Fruit fly (Drosophila melanogaster) whole organism, embryonic: ENCODE measurements around the gene Tmc.

Source experiments
- CG15269 ChIP-seq: fragments of 200-800 bp; sonication (Bioruptor generic); optimal IDR thresholded peaks from 2 replicates; lab custom pipeline; 2018; ENCODE audit warnings: missing biosample characterization, mild to moderate bottlenecking, missing genetic modification characterization, moderate library complexity
- CG9876 ChIP-seq: fragments of 200-800 bp; sonication (Bioruptor generic); optimal IDR thresholded peaks from 2 replicates; lab custom pipeline; 2016; ENCODE audit warnings: missing biosample characterization, missing genetic modification characterization
- HmgD ChIP-seq: fragments of 200-800 bp; sonication (Bioruptor generic); optimal IDR thresholded peaks from 3 replicates; lab custom pipeline; 2016; ENCODE audit warnings: missing biosample characterization, missing genetic modification characterization
- Lpt ChIP-seq: fragments of >200 bp; optimal IDR thresholded peaks from 2 replicates; lab custom pipeline; 2018; ENCODE audit warnings: missing biosample characterization, missing genetic modification characterization
- twi ChIP-seq: fragments of 200-800 bp; optimal IDR thresholded peaks from 2 replicates; lab custom pipeline; 2019; ENCODE audit warnings: missing biosample characterization, mild to moderate bottlenecking, missing genetic modification characterization, moderate library complexity

DNA sequence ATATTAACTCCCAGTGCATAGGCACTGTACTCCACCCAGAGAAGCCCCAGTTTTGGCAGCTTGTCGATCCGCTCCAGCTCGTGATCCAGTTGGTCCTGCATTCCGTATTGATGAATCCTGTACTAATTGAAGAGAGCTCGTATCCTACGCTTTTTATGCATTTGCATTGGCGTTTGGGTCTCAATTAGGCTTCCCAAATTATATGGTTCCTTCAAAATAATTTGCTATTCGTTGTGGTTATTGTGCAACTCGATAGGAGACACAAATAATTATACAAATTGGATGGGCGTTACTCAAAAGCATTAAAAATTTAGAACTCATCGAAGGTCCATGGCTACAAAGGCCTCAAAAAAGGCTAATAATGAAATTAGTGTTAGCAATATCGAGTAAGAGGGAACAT is 31.5 kb downstream of the Tmc start, which contains the start of gene Or67b:
- TF ChIP-seq twi (tag; lab: Kevin White, UChicago) (no peak), HmgD (no peak), Lpt (no peak), CG9876 (GFP tag; lab: Kevin White, UChicago) (no peak), CG15269 (tag; lab: Kevin White, UChicago) (no peak)
